Worm (Caenorhabditis elegans) whole organism, L4 larva: ENCODE measurements around the gene F32D8.4.
A peak's percentile ranks its signal among the peaks of the same experiment; 100 is the strongest.
"Not testable (repeated sequence)": the region's sequence is repeated elsewhere in the genome, so short reads cannot be mapped to it uniquely, and the experiment has no call there.

ENCODE experiments used
- ZK546.5 ChIP-seq, 2 experiments: sonication (generic microtip); optimal IDR thresholded peaks; 2 replicates each; lab custom pipeline; 2017; ENCODE audit warnings: missing biosample characterization in 2 of 2, missing genetic modification characterization in 2 of 2
- daf-19 ChIP-seq: fragments of 200-800 bp; sonication (Bioruptor generic); conservative IDR thresholded peaks from 2 replicates; pipeline ENCODE4 v1.3.6; 2022; ENCODE audit warnings: missing genetic modification characterization, missing compliant biosample characterization
- mdl-1 ChIP-seq, 2 experiments: fragments of 150-350 bp in 1 of 2; sonication (generic microtip) in 1 of 2; optimal IDR thresholded peaks; 2 replicates each; lab custom pipeline; 2014 to 2017; ENCODE audit warnings: missing biosample characterization in 2 of 2, missing genetic modification characterization in 2 of 2
- skn-1 ChIP-seq: fragments of 150-350 bp; optimal IDR thresholded peaks from 2 replicates; lab custom pipeline; 2014; ENCODE audit warnings: missing biosample characterization, missing genetic modification characterization
- unc-62 ChIP-seq, 3 experiments: fragments of 150-350 bp in 1 of 3; sonication (generic microtip); optimal IDR thresholded peaks in 2 of 3; peaks in 1 of 3; 1 replicate in 1 of 3; 2 replicates in 2 of 3; lab custom pipeline; 2014 to 2017; ENCODE audit warnings: missing biosample characterization in 3 of 3, missing genetic modification characterization in 3 of 3, missing genetic modification reagents in 3 of 3, missing genotype in 1 of 3
- vab-7 ChIP-seq: fragments of 200-800 bp; sonication (Bioruptor generic); IDR thresholded peaks from 2 replicates; pipeline ENCODE4 v1.3.6; 2022; ENCODE audit warnings: missing genetic modification reagents, missing genetic modification characterization, missing compliant biosample characterization
- ztf-7 ChIP-seq: fragments of 150-350 bp; optimal IDR thresholded peaks from 2 replicates; lab custom pipeline; 2014; ENCODE audit warnings: missing biosample characterization, missing genetic modification characterization

ce11 chrV:10866340-10866739, 27.0 kb downstream of the F32D8.4 start:
- TF ChIP-seq daf-19 (GFP tag; lab: Robert Waterston, UW); skn-1; mdl-1 (tag; optimal IDR thresholded peaks at IDR 0.05; lab: Kevin White, UChicago); ztf-7 (tag; lab: Kevin White, UChicago); ZK546.5 (tag; optimal IDR thresholded peaks at IDR 0.05; lab: Kevin White, UChicago); vab-7 (GFP tag; lab: Robert Waterston, UW); unc-62 (tag; optimal IDR thresholded peaks at IDR 0.05; lab: Kevin White, UChicago): not testable (repeated sequence)
- peak in 1 of 2 experiments; percentile 23 for TF ChIP-seq unc-62 (GFP tag; optimal IDR thresholded peaks at IDR 0.05 in 1 of 2; lab: Kevin White, UChicago)
